Fruit fly (Drosophila melanogaster) ovary, adult (tissue): ENCODE data around the gene CG31681.
A peak's percentile ranks its signal among the peaks of the same experiment; 100 is the strongest.

Experiments used
- CG17801 ChIP-seq: fragments of 200-800 bp; optimal IDR thresholded peaks from 2 replicates; lab custom pipeline; 2019; ENCODE audit warnings: missing biosample characterization, mild to moderate bottlenecking, missing genetic modification characterization, moderate library complexity; ENCODE audit not compliant: partially characterized antibody

Gene CG31681

DNA sequence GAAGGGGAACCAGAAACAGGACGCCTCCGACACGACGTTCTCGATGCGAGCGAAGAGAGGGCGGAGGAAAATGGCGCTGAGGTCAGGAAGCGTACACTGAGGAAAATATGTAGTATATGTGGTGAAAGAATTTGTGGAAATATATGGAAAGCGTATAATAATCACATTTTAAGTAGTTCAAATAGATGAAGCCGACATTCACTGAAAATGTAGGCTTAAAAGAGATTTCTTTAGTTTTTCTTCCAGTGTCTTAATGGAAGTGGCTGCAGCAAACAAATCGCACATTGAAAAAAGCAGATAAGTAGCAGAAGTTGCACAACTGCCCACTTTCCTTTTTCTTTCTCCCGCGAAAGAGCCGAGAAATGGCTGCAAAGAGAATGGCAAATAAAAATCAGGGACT is 37.1 kb downstream of the CG31681 start:
- TF ChIP-seq CG17801, result no peak

DNA sequence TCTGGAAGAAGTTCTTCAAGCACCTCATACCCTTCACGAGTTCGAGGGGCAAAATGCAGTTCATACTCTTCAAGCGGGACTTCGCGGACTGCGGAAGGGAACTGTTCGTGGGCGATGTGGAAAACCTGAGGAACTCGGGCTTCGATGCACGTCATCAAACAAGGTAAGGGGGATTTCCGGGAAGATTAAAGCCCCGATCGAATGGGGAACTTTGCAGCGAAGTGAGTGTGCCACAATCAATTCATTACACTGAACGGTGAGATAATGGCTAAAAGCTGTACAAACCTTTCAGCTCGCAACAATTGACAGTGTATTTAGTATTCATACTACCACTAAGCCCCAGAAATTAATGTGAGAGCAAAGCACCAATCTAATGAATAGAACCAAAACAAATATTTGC is 43.9 kb downstream of the CG31681 start:
- no peak for TF ChIP-seq CG17801

DNA sequence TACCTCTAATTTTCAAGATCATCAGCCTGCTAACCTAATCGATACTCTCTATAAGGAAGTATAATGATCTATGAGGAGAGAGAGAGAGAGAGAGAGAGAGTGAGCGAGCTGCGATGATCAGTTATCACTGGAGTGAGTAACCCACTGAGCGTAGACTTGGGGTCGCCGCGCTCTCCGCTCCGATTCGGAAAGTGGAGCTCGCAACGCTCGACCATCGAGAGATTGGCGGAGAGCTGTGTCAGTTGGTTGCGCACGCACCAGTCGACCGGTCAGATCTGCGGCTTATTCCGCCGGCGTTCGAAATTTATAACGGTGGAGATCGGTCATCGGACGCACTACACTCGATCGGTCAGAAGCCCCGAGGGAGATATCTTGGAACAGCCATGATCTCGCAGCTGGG is 44.5 kb downstream of the CG31681 start, which contains the start of gene CG4267:
Gene CG4267 (plus strand): TSS at position 240 of the 400 bp plus-strand sequence.
- peak; percentile 15 for TF ChIP-seq CG17801

DNA sequence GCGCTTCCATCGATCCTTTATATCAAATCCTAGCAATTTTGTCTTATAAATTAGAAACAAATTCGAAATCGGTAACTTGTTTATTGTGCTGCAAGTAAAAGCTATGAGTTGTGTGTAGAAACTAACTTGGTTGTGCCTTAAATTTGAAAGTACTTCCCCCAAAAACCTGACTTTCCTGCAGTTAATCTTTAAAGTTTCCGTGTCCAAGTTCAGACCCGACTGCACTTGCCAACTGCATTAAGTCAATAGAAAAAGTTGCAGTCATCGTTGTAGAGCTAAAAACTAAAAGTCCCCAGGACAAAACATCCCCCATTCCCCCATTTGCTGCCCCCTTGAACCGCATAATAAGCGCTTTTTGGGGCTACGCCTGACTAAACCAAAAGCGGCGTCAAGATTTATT is 46.2 kb downstream of the CG31681 start, which contains the start of gene Tengl1:
Gene Tengl1 (minus strand): TSS at position 101 of the 400 bp plus-strand sequence.
- TF ChIP-seq CG17801, result no peak

DNA sequence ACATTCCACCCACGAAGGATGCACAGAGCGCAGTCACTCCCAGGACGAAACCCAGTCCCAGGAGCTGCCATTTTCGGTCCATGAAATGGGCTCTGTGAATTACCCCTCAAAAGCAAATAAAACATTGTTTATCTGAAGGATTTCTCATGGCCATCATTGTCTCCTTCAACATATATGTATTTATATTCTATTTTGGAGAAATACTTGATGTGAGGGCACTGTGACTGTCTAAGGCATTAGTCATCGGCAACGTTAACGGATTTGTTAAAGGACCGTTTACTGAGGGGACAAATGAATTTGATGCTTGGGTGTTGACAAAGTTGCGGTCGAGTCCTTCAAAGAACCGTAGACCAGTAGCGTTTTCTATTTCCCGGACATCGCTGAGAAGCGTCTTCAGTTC is 47.4 kb downstream of the CG31681 start, which contains the start of gene Tengl2:
Gene Tengl2 (minus strand): TSS at position 101 of the 400 bp plus-strand sequence.
- no peak for TF ChIP-seq CG17801

DNA sequence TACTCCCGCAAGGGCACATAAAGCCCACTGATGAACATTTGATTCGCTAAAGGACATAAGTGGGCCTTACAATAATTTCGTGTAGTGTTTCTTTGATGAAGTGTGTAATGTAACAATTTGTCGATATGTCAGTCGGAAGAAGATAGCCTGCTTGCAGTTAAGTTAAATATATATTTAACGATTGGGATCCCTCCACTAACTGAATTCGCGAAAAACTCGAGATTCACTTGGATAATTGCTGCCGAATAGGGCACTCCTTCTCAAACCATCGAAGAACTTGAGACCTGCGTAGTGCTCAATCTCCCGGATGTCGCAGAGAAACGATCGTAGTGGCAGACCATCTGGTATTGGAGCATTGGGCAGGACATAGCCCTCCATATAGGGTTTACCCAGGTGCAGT is 48.5 kb downstream of the CG31681 start, which contains the start of gene Tengl3:
Gene Tengl3 (minus strand): TSS at position 101 of the 400 bp plus-strand sequence.
- TF ChIP-seq CG17801, result no peak

DNA sequence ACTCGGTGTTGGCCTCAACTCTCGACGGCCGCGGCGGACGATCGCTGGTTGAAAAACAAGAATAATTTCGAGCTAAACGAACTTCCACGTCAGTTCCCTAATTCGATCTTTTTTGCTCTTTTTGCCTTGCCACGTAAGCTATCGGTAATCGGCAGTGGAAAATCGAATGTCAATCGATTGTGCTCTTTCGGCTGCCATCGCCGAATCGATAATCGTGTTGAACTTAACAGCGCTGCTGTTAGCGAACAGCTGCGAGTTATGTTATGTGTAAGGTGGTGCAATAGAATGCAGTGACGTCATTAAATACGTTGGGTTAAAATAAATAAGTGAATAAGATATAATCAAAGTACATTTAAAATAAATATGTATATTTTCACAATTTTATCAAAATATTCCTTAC is 50.0 kb downstream of the CG31681 start, which contains the start of gene Sec24CD:
Gene Sec24CD (minus strand): TSS at position 123 of the 400 bp plus-strand sequence.
- peak; percentile 77 for TF ChIP-seq CG17801
